Worm (Caenorhabditis elegans) whole organism, L4/young adult: Measurements from ENCODE around the gene Y76A2B.4.

Experiments used
- W03F9.2 ChIP-seq: fragments of 150-350 bp; optimal IDR thresholded peaks from 2 replicates; lab custom pipeline; 2014; ENCODE audit warnings: missing biosample characterization, missing genetic modification characterization
- him-1 ChIP-seq: sonication (generic microtip); optimal IDR thresholded peaks from 2 replicates; lab custom pipeline; 2016; ENCODE audit warnings: missing genotype, missing genetic modification reagents, missing genetic modification characterization, missing compliant biosample characterization

- TF ChIP-seq him-1 (tag; lab: Kevin White, UChicago) (no peak), W03F9.2 (tag; lab: Kevin White, UChicago) (no peak)
These were observed 3.1 kb downstream of the Y76A2B.4 start, which contains the start of gene acs-5 for ce11 chrIII:13543434-13543833.
